Worm (Caenorhabditis elegans): ENCODE data around the gene mml-1.

mml-1 gene

ce11 chrIII:7367012-7367760, 7.3 kb downstream of the mml-1 start, which contains the start of the genes T20B12.5 and T20B12.4 (continued):
- TF ChIP-seq lin-35 (GFP tag; optimal IDR thresholded peaks at IDR 0.05) (no peak), lsl-1 (GFP tag; optimal IDR thresholded peaks at IDR 0.05) (no peak), Y56A3A.18 (GFP tag; IDR thresholded peaks at IDR 0.05) (no peak), dox-1 (GFP tag; IDR thresholded peaks at IDR 0.05) (no peak)

- no peak for TF ChIP-seq F37B4.10 (GFP tag; IDR thresholded peaks at IDR 0.05)
Observed at ce11 chrIII:7365602-7366001, 8.9 kb downstream of the mml-1 start, which contains the start of gene F08F8.11. F08F8.11 (plus strand) TSS chrIII:7365902.

- TF ChIP-seq lin-54 (GFP tag; optimal IDR thresholded peaks at IDR 0.05) (peak; percentile 22), F22D6.2 (tag; optimal IDR thresholded peaks at IDR 0.05) (no peak), lin-35 (GFP tag; optimal IDR thresholded peaks at IDR 0.05) (peak in 1 of 3 experiments; percentile 8), cebp-1 (GFP tag; IDR thresholded peaks at IDR 0.05) (no peak), cebp-1 (tag; optimal IDR thresholded peaks at IDR 0.05) (peak; percentile 39)
Observed at ce11 chrIII:7359037-7359548, 15.4 kb downstream of the mml-1 start, which contains the start of the genes eco-1 and hmgr-1. eco-1 (minus strand) TSS chrIII:7359095. hmgr-1 (plus strand) TSS chrIII:7359498.

- TF ChIP-seq attf-5 (GFP tag; optimal IDR thresholded peaks at IDR 0.05): peak; percentile 9
- peak; percentile 32 for TF ChIP-seq K12H6.12 (tag; optimal IDR thresholded peaks at IDR 0.05)
- TF ChIP-seq nhr-80 (tag; optimal IDR thresholded peaks at IDR 0.05): peak; percentile 8
- no peak for TF ChIP-seq F10E7.11 (tag; optimal IDR thresholded peaks at IDR 0.05)
- no peak for TF ChIP-seq lsy-27 (tag; optimal IDR thresholded peaks at IDR 0.05; ENCODE audit: borderline replicate concordance, insufficient read depth)
- peak; percentile 10 for TF ChIP-seq lin-40 (tag; optimal IDR thresholded peaks at IDR 0.05)
- TF ChIP-seq lin-26 (GFP tag; IDR thresholded peaks at IDR 0.05): peak; percentile 41; the same call in 1 of the 2 replicates
- TF ChIP-seq F39B2.1 (GFP tag; IDR thresholded peaks at IDR 0.05): no peak
- TF ChIP-seq C17E4.6 (GFP tag; IDR thresholded peaks at IDR 0.05): no peak
- TF ChIP-seq tlf-1 (GFP tag; optimal IDR thresholded peaks at IDR 0.05): no peak
- TF ChIP-seq Y79H2A.3 (GFP tag; conservative IDR thresholded peaks at IDR 0.05): no peak
- TF ChIP-seq ceh-40 (GFP tag; IDR thresholded peaks at IDR 0.05): no peak
- no peak for TF ChIP-seq efl-1 (GFP tag; optimal IDR thresholded peaks at IDR 0.05)
- TF ChIP-seq B0019.2 (GFP tag; conservative IDR thresholded peaks at IDR 0.05): no peak
- TF ChIP-seq cebp-1 (GFP tag; IDR thresholded peaks at IDR 0.05): no peak
- peak; percentile 5 for TF ChIP-seq cebp-1 (tag; optimal IDR thresholded peaks at IDR 0.05)
- no peak for TF ChIP-seq B0035.1 (tag; optimal IDR thresholded peaks at IDR 0.05)
- no peak for TF ChIP-seq mes-4 (tag; optimal IDR thresholded peaks at IDR 0.05)
- no peak for TF ChIP-seq nhr-27 (tag; optimal IDR thresholded peaks at IDR 0.05)
- TF ChIP-seq somi-1 (GFP tag; optimal IDR thresholded peaks at IDR 0.05): peak; percentile 37
- no peak for TF ChIP-seq ztf-3 (GFP tag; optimal IDR thresholded peaks at IDR 0.05)
- TF ChIP-seq unc-130 (GFP tag; optimal IDR thresholded peaks at IDR 0.05): no peak
Observed at ce11 chrIII:7358627-7359026, 15.9 kb downstream of the mml-1 start.

ce11 chrIII:7357356-7357755, 17.2 kb downstream of the mml-1 start, which contains the start of gene F08F8.10:
F08F8.10 (minus strand) TSS chrIII:7357393.
- peak; percentile 23 for TF ChIP-seq lin-54 (GFP tag; optimal IDR thresholded peaks at IDR 0.05)
- TF ChIP-seq ekl-4 (GFP tag; IDR thresholded peaks at IDR 0.05): peak; percentile 32; the same call in 1 of the 2 replicates
- peak; percentile 33 for TF ChIP-seq tbp1 (GFP tag; optimal IDR thresholded peaks at IDR 0.05)
- TF ChIP-seq snpc-4 (GFP tag; optimal IDR thresholded peaks at IDR 0.05): no peak
- TF ChIP-seq snpc-4 (tag; optimal IDR thresholded peaks at IDR 0.05): peak in 2 of 4 experiments; percentile 14 to 24
- TF ChIP-seq F49E8.2 (tag; optimal IDR thresholded peaks at IDR 0.05; ENCODE audit: insufficient read depth): no peak
- TF ChIP-seq ztf-18 (tag; optimal IDR thresholded peaks at IDR 0.05): peak; percentile 14
- peak; percentile 14 for TF ChIP-seq hrde-1 (tag; optimal IDR thresholded peaks at IDR 0.05; ENCODE audit: borderline replicate concordance)
- TF ChIP-seq sea-2 (GFP tag; IDR thresholded peaks at IDR 0.05): no peak
- peak; percentile 65 for TF ChIP-seq attf-5 (GFP tag; optimal IDR thresholded peaks at IDR 0.05)
- peak; percentile 5 for TF ChIP-seq snpc-3.4 (tag; optimal IDR thresholded peaks at IDR 0.05)
- peak; percentile 29; the same call in 1 of the 2 replicates for TF ChIP-seq hmg-1.2 (GFP tag; IDR thresholded peaks at IDR 0.05)
- no peak for TF ChIP-seq F52B5.7 (tag; optimal IDR thresholded peaks at IDR 0.05)
- TF ChIP-seq ceh-100 (GFP tag; IDR thresholded peaks at IDR 0.05): no peak
